Worm (Caenorhabditis elegans): Measurements from ENCODE around the gene F45B8.5.

The F45B8.5 gene

ce11 chrX:14983274-14983673 lies 17.4 kb downstream of the F45B8.5 start, which contains the start of gene rbg-1 (continued):
- TF ChIP-seq nhr-11 (tag; optimal IDR thresholded peaks at IDR 0.05) (peak; percentile 65), mes-2 (tag; optimal IDR thresholded peaks at IDR 0.05; ENCODE audit: poor library complexity, severe bottlenecking) (peak; percentile 85), ceh-44 (GFP tag; IDR thresholded peaks at IDR 0.05) (0 out of 2 replicates have a peak, but pooled peaks have one; percentile 16), ama-1 (optimal IDR thresholded peaks at IDR 0.05) (peak; percentile 13), nhr-6 (tag; optimal IDR thresholded peaks at IDR 0.05) (peak; percentile 88), tra-1 (GFP tag; IDR thresholded peaks at IDR 0.05) (0 out of 2 replicates have a peak, but pooled peaks have one; percentile 53), hlh-30 (tag; optimal IDR thresholded peaks at IDR 0.05; ENCODE audit: insufficient read depth) (peak; percentile 97), mep-1 (tag; optimal IDR thresholded peaks at IDR 0.05) (peak; percentile 84), lin-38 (GFP tag; IDR thresholded peaks at IDR 0.05) (peak; percentile 95), Y75B8A.6 (GFP tag; IDR thresholded peaks at IDR 0.05) (no peak), hlh-11 (tag; optimal IDR thresholded peaks at IDR 0.05) (peak; percentile 81), nhr-42 (GFP tag; IDR thresholded peaks at IDR 0.05) (0 out of 2 replicates have a peak, but pooled peaks have one; percentile 29), spr-1 (tag; optimal IDR thresholded peaks at IDR 0.05) (no peak), nhr-76 (tag; optimal IDR thresholded peaks at IDR 0.05) (no peak), ceh-28 (tag; optimal IDR thresholded peaks at IDR 0.05) (peak; percentile 37), ctbp-1 (GFP tag; IDR thresholded peaks at IDR 0.05) (peak; percentile 58; the same call in 1 of the 2 replicates), T20F7.1 (GFP tag; optimal IDR thresholded peaks at IDR 0.05) (no peak), egl-27 (tag; optimal IDR thresholded peaks at IDR 0.05) (no peak), arid-1 (GFP tag; conservative IDR thresholded peaks at IDR 0.05) (no peak), daf-16 (GFP tag; optimal IDR thresholded peaks at IDR 0.05) (peak in 1 of 2 experiments; percentile 37), daf-16 (tag; optimal IDR thresholded peaks at IDR 0.05) (peak; percentile 95), R02D3.7 (tag; optimal IDR thresholded peaks at IDR 0.05) (no peak), jun-1 (tag; optimal IDR thresholded peaks at IDR 0.05) (no peak), set-16 (GFP tag; IDR thresholded peaks at IDR 0.05) (no peak), dmd-6 (GFP tag; IDR thresholded peaks at IDR 0.05) (peak; percentile 66), unc-39 (tag; optimal IDR thresholded peaks at IDR 0.05) (no peak), fkh-10 (GFP tag; optimal IDR thresholded peaks at IDR 0.05) (peak; percentile 53), lin-13 (GFP tag; optimal IDR thresholded peaks at IDR 0.05) (peak; percentile 65), ces-1 (GFP tag; optimal IDR thresholded peaks at IDR 0.05) (no peak), ztf-7 (tag; optimal IDR thresholded peaks at IDR 0.05) (no peak), zag-1 (tag; optimal IDR thresholded peaks at IDR 0.05) (no peak), dmd-9 (GFP tag; IDR thresholded peaks at IDR 0.05) (no peak), nhr-41 (GFP tag; IDR thresholded peaks at IDR 0.05) (no peak), duxl-1 (tag; optimal IDR thresholded peaks at IDR 0.05; ENCODE audit: poor library complexity) (no peak), nhr-111 (GFP tag; optimal IDR thresholded peaks at IDR 0.05) (no peak), dve-1 (tag; optimal IDR thresholded peaks at IDR 0.05; ENCODE audit: insufficient read depth) (peak; percentile 76), nhr-28 (tag; optimal IDR thresholded peaks at IDR 0.05) (peak; percentile 55), zip-2 (tag; optimal IDR thresholded peaks at IDR 0.05) (no peak), rbr-2 (tag; optimal IDR thresholded peaks at IDR 0.05) (peak; percentile 78), lin-1 (GFP tag; IDR thresholded peaks at IDR 0.05) (peak; percentile 61; the same call in 1 of the 2 replicates)

- no peak for TF ChIP-seq tag-97 (GFP tag; IDR thresholded peaks at IDR 0.05)
- TF ChIP-seq lir-3 (tag; optimal IDR thresholded peaks at IDR 0.05), result no peak
Measured at ce11 chrX:14988160-14988559, 22.3 kb downstream of the F45B8.5 start.

All from whole organism, L4 larva.